Fruit fly (Drosophila melanogaster) whole organism, embryonic: ENCODE data around the gene soti.

Source experiments
- ATbp ChIP-seq: fragments of 200-800 bp; sonication (Bioruptor generic); optimal IDR thresholded peaks from 2 replicates; lab custom pipeline; 2017; ENCODE audit warnings: missing biosample characterization, mild to moderate bottlenecking, missing genetic modification characterization, missing genetic modification reagents
- Antp ChIP-seq: fragments of 200-800 bp; sonication (Bioruptor generic); optimal IDR thresholded peaks from 3 replicates; lab custom pipeline; 2016; ENCODE audit warnings: missing biosample characterization, missing genetic modification characterization
- CG10209 ChIP-seq: fragments of 200-800 bp; sonication (Bioruptor generic); optimal IDR thresholded peaks from 3 replicates; lab custom pipeline; 2017; ENCODE audit warnings: missing biosample characterization, mild to moderate bottlenecking, missing genetic modification characterization, missing genetic modification reagents
- CG1024 ChIP-seq: fragments of 200-800 bp; sonication (Bioruptor generic); IDR thresholded peaks from 2 replicates; pipeline ENCODE4 v1.3.6; 2022; ENCODE audit warnings: missing biosample characterization, missing genetic modification characterization
- CG11456 ChIP-seq: fragments of 200-800 bp; sonication (Bioruptor generic); IDR thresholded peaks from 3 replicates; pipeline ENCODE4 v1.3.6; 2022; ENCODE audit warnings: missing biosample characterization, missing genetic modification characterization
- CG17359 ChIP-seq: fragments of 200-800 bp; sonication (Bioruptor generic); optimal IDR thresholded peaks from 3 replicates; lab custom pipeline; 2018; ENCODE audit warnings: missing biosample characterization, mild to moderate bottlenecking, missing genetic modification characterization, moderate library complexity
- CG17568 ChIP-seq: fragments of 200-800 bp; sonication (Bioruptor generic); optimal IDR thresholded peaks from 2 replicates; lab custom pipeline; 2018; ENCODE audit warnings: missing biosample characterization, mild to moderate bottlenecking, missing genetic modification characterization, moderate library complexity
- CG18011 ChIP-seq: fragments of 200-800 bp; sonication (Bioruptor generic); optimal IDR thresholded peaks from 2 replicates; lab custom pipeline; 2017; ENCODE audit warnings: missing biosample characterization, missing genetic modification characterization, mild to moderate bottlenecking, moderate library complexity, missing genotype
- CG18599 ChIP-seq: fragments of 200-800 bp; sonication (Bioruptor generic); optimal IDR thresholded peaks from 3 replicates; lab custom pipeline; 2017; ENCODE audit warnings: missing biosample characterization, missing genetic modification characterization, mild to moderate bottlenecking, moderate library complexity, missing genetic modification reagents
- CG18619 ChIP-seq: fragments of 200-800 bp; sonication (Bioruptor generic); optimal IDR thresholded peaks from 3 replicates; lab custom pipeline; 2017; ENCODE audit warnings: missing biosample characterization, mild to moderate bottlenecking, missing genetic modification characterization
- CG2129 ChIP-seq: fragments of 200-800 bp; sonication (Bioruptor generic); IDR thresholded peaks from 2 replicates; pipeline ENCODE4 v1.3.6; 2022; ENCODE audit warnings: missing biosample characterization, missing genetic modification characterization; ENCODE audit not compliant: partially characterized antibody
- CG2202 ChIP-seq: fragments of 200-800 bp; sonication (Bioruptor generic); optimal IDR thresholded peaks from 2 replicates; lab custom pipeline; 2018; ENCODE audit warnings: missing biosample characterization, mild to moderate bottlenecking, missing genetic modification characterization
- CG4820 ChIP-seq: fragments of 200-800 bp; sonication (Bioruptor generic); optimal IDR thresholded peaks from 3 replicates; lab custom pipeline; 2016; ENCODE audit warnings: missing biosample characterization, missing genetic modification characterization
- CG6654 ChIP-seq: fragments of 200-800 bp; sonication (Bioruptor generic); optimal IDR thresholded peaks from 2 replicates; lab custom pipeline; 2017; ENCODE audit warnings: missing biosample characterization, mild to moderate bottlenecking, missing genetic modification characterization
- CG7372 ChIP-seq: fragments of 200-800 bp; sonication (Bioruptor generic); IDR thresholded peaks from 2 replicates; pipeline ENCODE4 v1.3.6; 2022; ENCODE audit warnings: missing biosample characterization, missing genetic modification characterization
- CG9817 ChIP-seq: fragments of 200-800 bp; sonication (Bioruptor generic); optimal IDR thresholded peaks from 2 replicates; lab custom pipeline; 2018; ENCODE audit warnings: missing biosample characterization, mild to moderate bottlenecking, missing genetic modification characterization, moderate library complexity
- CG9932 ChIP-seq: fragments of 200-800 bp; sonication (Bioruptor generic); IDR thresholded peaks from 2 replicates; pipeline ENCODE4 v1.3.6; 2022; ENCODE audit warnings: missing biosample characterization, missing genetic modification characterization
- D ChIP-seq, 2 experiments: fragments of 200-800 bp in 1 of 2; fragments of >200 bp in 1 of 2; sonication (Bioruptor generic) in 1 of 2; optimal IDR thresholded peaks; 2 replicates in 1 of 2; 3 replicates in 1 of 2; lab custom pipeline; 2017; ENCODE audit warnings: mild to moderate bottlenecking in 1 of 2, missing biosample characterization in 1 of 2, missing genetic modification characterization in 1 of 2, missing genetic modification reagents in 1 of 2
- Dfd ChIP-seq, 2 experiments: fragments of >200 bp; optimal IDR thresholded peaks; 2 replicates each; lab custom pipeline; 2017; ENCODE audit warnings: missing biosample characterization in 2 of 2, missing genetic modification characterization in 2 of 2
- Gsc ChIP-seq: fragments of 200-800 bp; sonication (Bioruptor generic); IDR thresholded peaks from 2 replicates; pipeline ENCODE4 v1.3.6; 2022; ENCODE audit warnings: missing biosample characterization, missing genetic modification characterization
- H15 ChIP-seq: fragments of 200-800 bp; sonication (Bioruptor generic); IDR thresholded peaks from 3 replicates; pipeline ENCODE4 v1.3.6; 2022; ENCODE audit warnings: missing biosample characterization, missing genetic modification characterization
- Hmr ChIP-seq: fragments of 200-800 bp; sonication (Bioruptor generic); optimal IDR thresholded peaks from 3 replicates; lab custom pipeline; 2017; ENCODE audit warnings: mild to moderate bottlenecking, missing biosample characterization, missing genetic modification reagents, missing genetic modification characterization
- Med ChIP-seq: fragments of 200-800 bp; sonication (Bioruptor generic); peaks from one replicate; lab custom pipeline; 2016; ENCODE audit warnings: missing biosample characterization, missing genetic modification characterization, mild to moderate bottlenecking, inconsistent platforms, moderate library complexity
- Sox102F ChIP-seq: fragments of 200-800 bp; sonication (Bioruptor generic); optimal IDR thresholded peaks from 2 replicates; lab custom pipeline; 2018; ENCODE audit warnings: missing biosample characterization, mild to moderate bottlenecking, missing genetic modification characterization, moderate library complexity
- Trl ChIP-seq, 3 experiments: fragments of >200 bp in 2 of 3; fragments of 200-800 bp in 1 of 3; sonication (Bioruptor generic) in 1 of 3; optimal IDR thresholded peaks; 2 replicates in 1 of 3; 3 replicates in 2 of 3; lab custom pipeline; 2016 to 2017; ENCODE audit warnings: missing biosample characterization in 1 of 3, missing genetic modification characterization in 1 of 3
- Xrp1 ChIP-seq: fragments of 200-800 bp; sonication (Bioruptor generic); IDR thresholded peaks from 2 replicates; pipeline ENCODE4 v1.3.6; 2022; ENCODE audit warnings: missing biosample characterization, missing genetic modification characterization
- aop ChIP-seq: fragments of 200-800 bp; sonication (Bioruptor generic); IDR thresholded peaks from 2 replicates; pipeline ENCODE4 v1.3.6; 2022; ENCODE audit warnings: missing biosample characterization, missing genetic modification characterization
- bab2 ChIP-seq: fragments of 200-800 bp; sonication (Bioruptor generic); optimal IDR thresholded peaks from 2 replicates; lab custom pipeline; 2016; ENCODE audit warnings: missing biosample characterization, missing genetic modification characterization
- br ChIP-seq: fragments of >200 bp; optimal IDR thresholded peaks from 2 replicates; lab custom pipeline; 2017
- cato ChIP-seq: fragments of 200-800 bp; sonication (Bioruptor generic); optimal IDR thresholded peaks from 2 replicates; lab custom pipeline; 2016; ENCODE audit warnings: missing biosample characterization, missing genetic modification characterization, borderline replicate concordance
- gsb ChIP-seq: fragments of 200-800 bp; sonication (Bioruptor generic); IDR thresholded peaks from 2 replicates; pipeline ENCODE4 v1.3.6; 2022; ENCODE audit warnings: missing biosample characterization, missing genetic modification characterization
- jumu ChIP-seq: fragments of 200-800 bp; sonication (Bioruptor generic); optimal IDR thresholded peaks from 3 replicates; lab custom pipeline; 2016; ENCODE audit warnings: missing biosample characterization, missing genetic modification characterization
- kah ChIP-seq: fragments of 200-800 bp; sonication (Bioruptor generic); optimal IDR thresholded peaks from 2 replicates; lab custom pipeline; 2018; ENCODE audit warnings: missing biosample characterization, mild to moderate bottlenecking, missing genetic modification characterization
- lola ChIP-seq, 3 experiments: fragments of >200 bp in 2 of 3; fragments of 200-800 bp in 1 of 3; sonication (Bioruptor generic) in 1 of 3; optimal IDR thresholded peaks; 2 replicates each; lab custom pipeline; 2017 to 2019; ENCODE audit warnings: missing biosample characterization in 3 of 3, missing genetic modification characterization in 3 of 3, mild to moderate bottlenecking in 1 of 3, moderate library complexity in 1 of 3
- lov ChIP-seq, 2 experiments: fragments of 200-800 bp in 1 of 2; fragments of >200 bp in 1 of 2; sonication (Bioruptor generic) in 1 of 2; IDR thresholded peaks in 1 of 2; optimal IDR thresholded peaks in 1 of 2; 2 replicates in 1 of 2; 3 replicates in 1 of 2; pipeline versions ENCODE4 v1.3.6 to Lab custom; 2017 to 2022; ENCODE audit warnings: missing biosample characterization in 1 of 2, missing genetic modification characterization in 1 of 2
- mam ChIP-seq: fragments of 200-800 bp; sonication (Bioruptor generic); optimal IDR thresholded peaks from 3 replicates; lab custom pipeline; 2016; ENCODE audit warnings: missing biosample characterization, missing genetic modification characterization
- pzg ChIP-seq: fragments of 200-800 bp; sonication (Bioruptor generic); optimal IDR thresholded peaks from 3 replicates; lab custom pipeline; 2018; ENCODE audit warnings: missing biosample characterization, mild to moderate bottlenecking, missing genetic modification characterization, moderate library complexity
- sens ChIP-seq: fragments of 200-800 bp; sonication (Bioruptor generic); peaks from one replicate; lab custom pipeline; 2016; ENCODE audit warnings: missing biosample characterization, missing genetic modification characterization
- sqz ChIP-seq: fragments of 200-800 bp; sonication (Bioruptor generic); optimal IDR thresholded peaks from 3 replicates; lab custom pipeline; 2018; ENCODE audit warnings: missing biosample characterization, mild to moderate bottlenecking, missing genetic modification characterization
- tgo ChIP-seq: fragments of 200-800 bp; sonication (Bioruptor generic); IDR thresholded peaks from 3 replicates; pipeline ENCODE4 v1.3.6; 2022; ENCODE audit warnings: missing biosample characterization, missing genetic modification characterization
- ttk ChIP-seq: fragments of 200-800 bp; sonication (Bioruptor generic); IDR thresholded peaks from 2 replicates; pipeline ENCODE4 v2.1.2; 2022; ENCODE audit warnings: missing biosample characterization, missing genetic modification characterization
- tx ChIP-seq: fragments of 200-800 bp; sonication (Bioruptor generic); optimal IDR thresholded peaks from 2 replicates; lab custom pipeline; 2016; ENCODE audit warnings: missing biosample characterization, missing genetic modification characterization
- unpg ChIP-seq: fragments of 200-800 bp; sonication (Bioruptor generic); optimal IDR thresholded peaks from 3 replicates; lab custom pipeline; 2018; ENCODE audit warnings: missing biosample characterization, mild to moderate bottlenecking, missing genetic modification characterization, moderate library complexity

The soti gene

DNA sequence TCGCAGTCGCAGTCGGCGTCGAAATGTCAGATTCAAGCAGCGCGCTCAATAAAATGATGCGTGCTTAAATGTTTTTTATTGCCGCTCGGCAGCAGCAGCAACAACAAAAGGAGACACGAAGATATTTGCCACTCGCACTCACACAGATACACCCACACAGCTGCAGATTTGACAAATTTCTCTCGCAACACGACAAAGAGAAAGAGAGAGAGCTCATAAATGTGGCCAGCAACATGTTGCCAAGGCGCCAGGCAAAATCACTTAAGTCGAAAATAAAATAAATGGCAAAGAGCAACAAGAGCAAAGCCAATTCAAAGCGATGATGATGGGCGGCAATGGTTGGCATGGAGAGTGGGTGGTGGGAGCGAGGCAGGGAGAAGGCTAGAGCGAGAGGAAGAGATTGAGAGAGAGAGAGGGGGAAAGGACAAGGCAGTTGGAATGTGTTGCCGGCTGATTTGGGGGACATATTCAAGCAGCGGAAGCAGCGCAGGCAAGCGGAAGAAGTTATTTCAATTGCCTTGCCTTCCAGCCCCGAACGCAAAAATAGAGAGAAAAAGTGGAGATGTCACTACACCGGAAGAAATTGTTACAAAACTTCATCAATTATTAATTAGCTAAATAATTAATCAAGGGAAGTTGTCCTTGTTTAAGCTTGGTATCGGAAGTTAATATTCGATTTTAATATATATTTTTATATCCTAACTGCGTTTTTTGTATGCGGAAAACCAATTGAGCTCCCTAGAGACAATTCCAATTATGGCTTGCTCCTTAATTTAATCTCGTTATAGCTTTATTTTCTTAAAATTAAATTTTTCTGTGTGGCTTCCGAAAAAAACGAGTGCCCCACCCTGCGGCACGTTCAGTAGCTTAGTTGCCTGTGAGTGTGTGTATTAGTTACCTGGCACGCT is 34.4 kb downstream of the soti start (continued):
- peak in 1 of 3 experiments; percentile 14 for TF ChIP-seq lola (GFP tag; optimal IDR thresholded peaks at IDR 0.05; lab: Kevin White, UChicago)
- no peak for TF ChIP-seq CG2129 (GFP tag; lab: Robert Waterston, UW)
- no peak for TF ChIP-seq Antp (GFP tag; lab: Kevin White, UChicago)
- peak; percentile 41 for TF ChIP-seq CG9817
- peak; percentile 23 for TF ChIP-seq jumu (GFP tag; lab: Kevin White, UChicago)
- peak; percentile 18 for TF ChIP-seq sqz
- TF ChIP-seq unpg (GFP tag; lab: Kevin White, UChicago): peak; percentile 60
- no peak for TF ChIP-seq kah (GFP tag; lab: Kevin White, UChicago)
- peak; percentile 12 for TF ChIP-seq CG6654
- TF ChIP-seq CG11456 (GFP tag; lab: Robert Waterston, UW): 0 out of 3 replicates have a peak, but pooled peaks have one; percentile 49
- TF ChIP-seq gsb (GFP tag; lab: Robert Waterston, UW): peak; percentile 16; the same call in 1 of the 2 replicates
- peak; percentile 49 for TF ChIP-seq CG4820 (GFP tag; lab: Kevin White, UChicago)
- peak; percentile 32 for TF ChIP-seq mam (GFP tag; lab: Kevin White, UChicago)
- no peak for TF ChIP-seq pzg (GFP tag; lab: Kevin White, UChicago)
- TF ChIP-seq tx (GFP tag; lab: Kevin White, UChicago): no peak
- TF ChIP-seq CG10209: peak; percentile 65
- peak; percentile 58 for TF ChIP-seq CG18619
- TF ChIP-seq tgo: peak; percentile 39; the same call in 2 of the 3 replicates
- peak; percentile 82 for TF ChIP-seq Hmr
- TF ChIP-seq ttk: no peak
- TF ChIP-seq Sox102F: peak; percentile 70
- no peak for TF ChIP-seq lov (optimal IDR thresholded peaks at IDR 0.05; lab: Kevin White, UChicago)
- TF ChIP-seq lov (GFP tag; IDR thresholded peaks at IDR 0.05; lab: Robert Waterston, UW): no peak
- TF ChIP-seq ATbp (GFP tag; lab: Kevin White, UChicago): peak; percentile 58
- TF ChIP-seq CG2202: no peak
- TF ChIP-seq br (lab: Kevin White, UChicago): no peak
- TF ChIP-seq CG18011 (GFP tag; lab: Kevin White, UChicago): peak; percentile 40
- TF ChIP-seq aop (GFP tag; lab: Robert Waterston, UW): no peak
- no peak for TF ChIP-seq D (optimal IDR thresholded peaks at IDR 0.05; lab: Kevin White, UChicago)
- peak; percentile 53 for TF ChIP-seq D (GFP tag; optimal IDR thresholded peaks at IDR 0.05; lab: Kevin White, UChicago)
- TF ChIP-seq Trl (optimal IDR thresholded peaks at IDR 0.05; lab: Kevin White, UChicago): peak; percentile 69 to 84
- no peak for TF ChIP-seq Trl (GFP tag; optimal IDR thresholded peaks at IDR 0.05; lab: Kevin White, UChicago)
- TF ChIP-seq cato (GFP tag; lab: Kevin White, UChicago): peak; percentile 31
- TF ChIP-seq Gsc (GFP tag; lab: Robert Waterston, UW): no peak
- TF ChIP-seq Med (GFP tag; lab: Kevin White, UChicago): peak; percentile 80
- peak; percentile 83 for TF ChIP-seq sens
- peak; percentile 12 for TF ChIP-seq CG17568 (GFP tag; lab: Kevin White, UChicago)
- TF ChIP-seq CG18599 (GFP tag; lab: Kevin White, UChicago): peak; percentile 88
- peak; percentile 30; the same call in 1 of the 2 replicates for TF ChIP-seq CG9932 (GFP tag; lab: Robert Waterston, UW)

DNA sequence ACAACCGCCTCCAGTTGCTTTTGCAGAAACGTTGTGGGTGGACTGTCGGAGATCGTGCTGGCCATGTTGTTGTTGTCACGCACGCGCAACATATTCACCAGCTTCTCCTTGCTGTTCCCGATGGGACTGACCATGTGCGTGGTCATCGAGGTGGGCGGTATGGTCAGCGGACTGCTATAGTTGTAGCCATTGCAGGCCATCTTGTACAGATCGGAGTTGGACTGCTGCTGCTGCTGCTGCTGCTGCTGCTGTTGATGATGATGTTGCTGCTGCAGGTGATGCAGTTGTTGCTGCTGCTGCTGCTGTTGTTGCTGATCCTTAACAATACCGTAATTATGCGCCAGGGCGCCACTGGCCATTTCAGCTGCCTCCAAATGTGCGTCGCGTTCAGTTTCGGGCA is 36.7 kb downstream of the soti start:
- TF ChIP-seq CG1024 (GFP tag; lab: Robert Waterston, UW): no peak
- peak in 1 of 2 experiments; percentile 52 for TF ChIP-seq Dfd (GFP tag; optimal IDR thresholded peaks at IDR 0.05; lab: Kevin White, UChicago)
- TF ChIP-seq Xrp1 (GFP tag; lab: Robert Waterston, UW): no peak
- TF ChIP-seq CG17359 (tag; lab: Kevin White, UChicago): no peak
- 0 out of 3 replicates have a peak, but pooled peaks have one; percentile 12 for TF ChIP-seq H15 (GFP tag; lab: Robert Waterston, UW)
- no peak for TF ChIP-seq D (optimal IDR thresholded peaks at IDR 0.05; lab: Kevin White, UChicago)
- TF ChIP-seq D (GFP tag; optimal IDR thresholded peaks at IDR 0.05; lab: Kevin White, UChicago): no peak
- TF ChIP-seq CG7372: no peak
- no peak for TF ChIP-seq sqz
- TF ChIP-seq bab2 (GFP tag; lab: Kevin White, UChicago): no peak
